Worm (Caenorhabditis elegans) whole organism, L4 larva: ENCODE data around the gene irld-27.

Experiments
- F26F4.8 ChIP-seq: fragments of 200-800 bp; sonication (Bioruptor generic); conservative IDR thresholded peaks from 2 replicates; pipeline ENCODE4 v1.3.6; 2022; ENCODE audit warnings: missing genetic modification characterization, missing compliant biosample characterization
- F37D6.2 ChIP-seq: sonication (generic microtip); optimal IDR thresholded peaks from 2 replicates; lab custom pipeline; 2016; ENCODE audit warnings: mild to moderate bottlenecking, missing genetic modification characterization, missing compliant biosample characterization
- T20F7.1 ChIP-seq: fragments of 200-800 bp; sonication (Bioruptor generic); optimal IDR thresholded peaks from 2 replicates; lab custom pipeline; 2018; ENCODE audit warnings: mild to moderate bottlenecking, missing genetic modification characterization, missing compliant biosample characterization
- Y5F2A.4 ChIP-seq: fragments of 200-800 bp; sonication (Bioruptor generic); optimal IDR thresholded peaks from 2 replicates; lab custom pipeline; 2018; ENCODE audit warnings: mild to moderate bottlenecking, missing genetic modification characterization, missing compliant biosample characterization
- arid-1 ChIP-seq: fragments of 200-800 bp; sonication (Bioruptor generic); conservative IDR thresholded peaks from 2 replicates; pipeline ENCODE4 v1.3.6; 2022; ENCODE audit warnings: missing genetic modification reagents, missing genetic modification characterization, missing compliant biosample characterization
- attf-4 ChIP-seq: sonication (generic microtip); optimal IDR thresholded peaks from 3 replicates; lab custom pipeline; 2017; ENCODE audit warnings: missing biosample characterization, missing genetic modification characterization
- ces-1 ChIP-seq: fragments of 150-350 bp; sonication (generic microtip); optimal IDR thresholded peaks from 4 replicates; lab custom pipeline; 2014; ENCODE audit warnings: missing biosample characterization, missing genetic modification reagents, missing genetic modification characterization
- cey-2 ChIP-seq: sonication (generic microtip); optimal IDR thresholded peaks from 3 replicates; lab custom pipeline; 2017; ENCODE audit warnings: missing genetic modification characterization, mild to moderate bottlenecking, missing compliant biosample characterization, antibody characterized with exemption, borderline replicate concordance; ENCODE audit not compliant: insufficient read depth
- daf-19 ChIP-seq: fragments of 200-800 bp; sonication (Bioruptor generic); conservative IDR thresholded peaks from 2 replicates; pipeline ENCODE4 v1.3.6; 2022; ENCODE audit warnings: missing genetic modification characterization, missing compliant biosample characterization
- daf-8 ChIP-seq: fragments of 200-800 bp; sonication (Bioruptor generic); IDR thresholded peaks from 2 replicates; pipeline ENCODE4 v1.3.6; 2022; ENCODE audit warnings: missing genetic modification characterization, missing compliant biosample characterization
- dpl-1 ChIP-seq: fragments of 150-350 bp; optimal IDR thresholded peaks from 2 replicates; lab custom pipeline; 2014; ENCODE audit warnings: missing biosample characterization, missing genetic modification reagents, missing genetic modification characterization
- duxl-1 ChIP-seq: sonication (generic microtip); optimal IDR thresholded peaks from 2 replicates; lab custom pipeline; 2016; ENCODE audit warnings: mild to moderate bottlenecking, missing genetic modification characterization, moderate library complexity, missing compliant biosample characterization; ENCODE audit not compliant: poor library complexity
- fkh-10 ChIP-seq: fragments of 150-350 bp; optimal IDR thresholded peaks from 2 replicates; lab custom pipeline; 2014; ENCODE audit warnings: missing biosample characterization, missing genetic modification reagents, missing genetic modification characterization
- gei-8 ChIP-seq: fragments of 200-800 bp; sonication (Bioruptor generic); optimal IDR thresholded peaks from 2 replicates; lab custom pipeline; 2018; ENCODE audit warnings: mild to moderate bottlenecking, missing genetic modification characterization, missing compliant biosample characterization
- hlh-30 ChIP-seq: sonication (generic microtip); optimal IDR thresholded peaks from 2 replicates; lab custom pipeline; 2017; ENCODE audit warnings: antibody characterized with exemption, mild to moderate bottlenecking, missing genetic modification characterization, missing compliant biosample characterization; ENCODE audit not compliant: insufficient read depth
- lin-29 ChIP-seq: fragments of 200-800 bp; sonication (Bioruptor generic); IDR thresholded peaks from 2 replicates; pipeline ENCODE4 v1.3.6; 2022; ENCODE audit warnings: missing genetic modification reagents, missing genetic modification characterization, missing compliant biosample characterization
- lin-38 ChIP-seq: fragments of 200-800 bp; sonication (Bioruptor generic); IDR thresholded peaks from 2 replicates; pipeline ENCODE4 v1.3.6; 2022; ENCODE audit warnings: missing genetic modification reagents, missing genetic modification characterization, missing compliant biosample characterization
- lir-3 ChIP-seq: sonication (generic microtip); optimal IDR thresholded peaks from 2 replicates; lab custom pipeline; 2016; ENCODE audit warnings: mild to moderate bottlenecking, missing genetic modification characterization, missing compliant biosample characterization
- mdl-1 ChIP-seq, 2 experiments: fragments of 150-350 bp in 1 of 2; sonication (generic microtip) in 1 of 2; optimal IDR thresholded peaks; 2 replicates each; lab custom pipeline; 2014 to 2017; ENCODE audit warnings: missing biosample characterization in 2 of 2, missing genetic modification characterization in 2 of 2
- nhr-237 ChIP-seq: sonication (generic microtip); optimal IDR thresholded peaks from 2 replicates; lab custom pipeline; 2017; ENCODE audit warnings: missing biosample characterization, missing genetic modification characterization
- nhr-48 ChIP-seq: sonication (generic microtip); optimal IDR thresholded peaks from 2 replicates; lab custom pipeline; 2016; ENCODE audit warnings: mild to moderate bottlenecking, missing genetic modification characterization, missing compliant biosample characterization
- nhr-77 ChIP-seq: fragments of 150-350 bp; optimal IDR thresholded peaks from 2 replicates; lab custom pipeline; 2014; ENCODE audit warnings: missing biosample characterization, missing genetic modification characterization
- pqm-1 ChIP-seq: sonication (generic microtip); optimal IDR thresholded peaks from 2 replicates; lab custom pipeline; 2017; ENCODE audit warnings: missing biosample characterization, missing genetic modification characterization
- skn-1 ChIP-seq: fragments of 150-350 bp; optimal IDR thresholded peaks from 2 replicates; lab custom pipeline; 2014; ENCODE audit warnings: missing biosample characterization, missing genetic modification characterization
- snpc-1.2 ChIP-seq: fragments of 200-800 bp; sonication (Bioruptor generic); IDR thresholded peaks from 2 replicates; pipeline ENCODE4 v1.3.6; 2022; ENCODE audit warnings: missing genetic modification reagents, missing genetic modification characterization, missing compliant biosample characterization
- tra-1 ChIP-seq: fragments of 200-800 bp; sonication (Bioruptor generic); IDR thresholded peaks from 2 replicates; pipeline ENCODE4 v1.3.6; 2022; ENCODE audit warnings: missing genetic modification reagents, missing genetic modification characterization, missing compliant biosample characterization
- unc-62 ChIP-seq, 3 experiments: fragments of 150-350 bp in 1 of 3; sonication (generic microtip); optimal IDR thresholded peaks in 2 of 3; peaks in 1 of 3; 1 replicate in 1 of 3; 2 replicates in 2 of 3; lab custom pipeline; 2014 to 2017; ENCODE audit warnings: missing biosample characterization in 3 of 3, missing genetic modification characterization in 3 of 3, missing genetic modification reagents in 3 of 3, missing genotype in 1 of 3
- zip-2 ChIP-seq: fragments of 150-350 bp; optimal IDR thresholded peaks from 2 replicates; lab custom pipeline; 2014; ENCODE audit warnings: missing biosample characterization, missing genetic modification characterization

Gene irld-27

DNA sequence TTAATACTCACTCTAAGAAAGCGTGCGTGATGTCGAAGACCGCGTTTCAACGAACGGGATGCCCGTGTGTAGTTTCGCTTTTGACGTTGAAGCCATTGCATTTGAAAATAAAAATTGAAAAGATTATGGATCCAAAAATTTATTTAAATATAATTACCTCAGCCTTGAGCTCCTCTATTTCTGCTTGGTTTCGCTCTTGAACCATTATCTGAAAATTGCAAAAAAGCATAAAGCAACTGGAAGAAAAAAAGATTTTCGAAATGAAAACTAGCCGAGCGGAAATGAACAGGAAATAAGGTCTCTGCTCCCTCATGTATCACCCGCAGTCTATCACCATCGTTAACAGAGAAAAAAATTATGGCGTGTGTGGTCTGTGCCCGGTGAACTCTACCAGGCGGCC is 35.0 kb downstream of the irld-27 start, which contains the start of gene Y49F6C.6:
Gene Y49F6C.6 (minus strand): TSS at position 101 of the 400 bp plus-strand sequence.
- TF ChIP-seq zip-2 (tag; lab: Kevin White, UChicago) (no peak), hlh-30 (tag; lab: Kevin White, UChicago) (no peak), ces-1 (GFP tag; lab: Kevin White, UChicago) (no peak), nhr-237 (tag; lab: Kevin White, UChicago) (no peak), Y5F2A.4 (GFP tag; lab: Kevin White, UChicago) (no peak), nhr-48 (tag; lab: Kevin White, UChicago) (no peak), cey-2 (tag; lab: Kevin White, UChicago) (no peak), pqm-1 (no peak)

DNA sequence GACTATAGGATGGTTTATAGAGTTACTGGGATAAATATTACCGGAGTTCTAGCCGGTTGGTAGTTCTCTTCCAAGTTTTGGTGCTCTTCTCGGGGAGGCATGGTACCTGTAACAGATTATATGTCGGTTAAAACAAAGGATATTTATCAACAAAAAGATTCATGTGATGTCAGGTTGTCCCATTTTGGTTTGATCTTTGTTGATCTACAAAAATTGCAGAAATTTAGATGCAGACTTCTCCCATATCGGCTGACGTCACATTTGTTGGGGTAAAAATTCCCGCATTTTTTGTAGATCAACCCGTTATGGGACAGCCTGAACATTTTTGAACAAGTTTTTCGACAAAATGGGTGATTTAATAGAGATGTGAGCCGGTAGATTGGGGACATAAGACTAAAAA is 36.0 kb downstream of the irld-27 start, which contains the start of gene Y49F6C.7:
Gene Y49F6C.7 (minus strand): TSS at position 101 of the 400 bp plus-strand sequence.
- TF ChIP-seq F37D6.2 (tag; lab: Kevin White, UChicago) = no peak
- TF ChIP-seq gei-8 (GFP tag; lab: Kevin White, UChicago) = no peak

DNA sequence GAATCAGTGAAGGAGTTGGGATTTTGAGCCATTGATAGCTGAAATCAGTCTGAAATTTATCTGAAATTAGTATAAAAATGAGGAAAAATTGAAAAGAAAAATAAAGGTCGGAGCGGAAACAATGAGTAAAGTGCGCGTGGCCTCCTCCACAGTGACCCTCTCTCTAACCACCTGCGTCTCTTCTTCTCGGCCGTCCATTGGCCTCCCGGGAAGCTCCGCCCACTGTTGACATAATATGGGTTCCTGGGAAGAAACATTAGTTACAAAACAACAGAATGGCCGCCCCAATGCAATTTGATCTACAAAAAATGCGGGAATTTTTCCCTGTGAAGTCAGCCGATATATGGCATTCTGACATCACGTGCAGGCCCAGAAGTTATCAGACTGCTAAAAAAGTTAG is 37.9 kb downstream of the irld-27 start, which contains the start of gene Y49F6C.8:
Gene Y49F6C.8 (minus strand): TSS at position 51 of the 400 bp plus-strand sequence.
- TF ChIP-seq duxl-1 (tag; lab: Kevin White, UChicago) (peak; percentile 97), F26F4.8 (GFP tag; lab: Robert Waterston, UW) (no peak), arid-1 (GFP tag; lab: Robert Waterston, UW) (no peak)
- TF ChIP-seq, all 104 proteins: peak for 1

DNA sequence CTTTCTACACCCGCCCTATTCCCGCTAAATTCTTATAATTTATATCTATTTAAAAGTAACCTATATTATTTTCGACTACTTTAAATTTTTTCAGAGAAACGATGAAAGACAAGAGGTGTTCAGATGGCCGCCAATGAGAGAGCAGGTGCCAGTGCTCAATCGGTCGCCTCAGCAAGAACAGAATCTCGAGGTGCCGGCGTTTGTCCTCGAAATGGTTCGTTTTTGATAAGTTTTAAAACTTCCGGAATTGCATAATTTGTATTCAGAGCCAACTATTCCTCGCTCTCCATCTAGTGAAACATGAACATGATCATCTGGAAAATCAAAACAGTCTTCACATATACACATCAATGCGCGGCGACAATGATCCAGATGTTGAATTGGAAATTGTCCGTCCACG is 38.9 kb downstream of the irld-27 start, which contains the start of gene bath-23:
Gene bath-23 (plus strand): TSS at position 301 of the 400 bp plus-strand sequence.
- no peak for TF ChIP-seq duxl-1 (tag; lab: Kevin White, UChicago)
- TF ChIP-seq T20F7.1 (GFP tag; lab: Kevin White, UChicago) = no peak
- TF ChIP-seq lin-29 = no peak
- no peak for TF ChIP-seq daf-19
- TF ChIP-seq lir-3 (tag; lab: Kevin White, UChicago) = no peak
- TF ChIP-seq tra-1 = no peak
- TF ChIP-seq nhr-48 (tag; lab: Kevin White, UChicago) = no peak
- TF ChIP-seq fkh-10 (GFP tag; lab: Kevin White, UChicago) = no peak

DNA sequence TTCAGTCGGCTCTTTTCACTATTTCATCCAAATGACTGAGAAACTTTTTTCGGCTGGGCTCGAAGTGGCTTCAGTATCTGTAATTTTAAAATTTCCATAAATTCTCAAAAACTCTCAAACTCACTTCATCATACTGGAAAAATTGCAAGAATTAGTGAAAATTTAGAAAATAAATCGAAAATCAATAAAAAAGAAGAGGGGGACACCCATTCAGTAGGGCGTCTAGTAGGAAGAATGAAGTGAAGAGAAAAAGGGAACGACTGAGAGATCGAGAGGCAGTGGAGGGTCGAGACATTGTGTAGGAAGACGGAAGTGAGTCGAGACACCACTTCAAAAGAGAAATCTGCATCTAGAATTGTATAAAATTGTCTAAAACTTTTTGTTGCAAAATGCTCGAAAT is 41.7 kb downstream of the irld-27 start:
- TF ChIP-seq dpl-1 (GFP tag; lab: Kevin White, UChicago) (no peak), lin-38 (GFP tag; lab: Robert Waterston, UW) (no peak), mdl-1 (tag; optimal IDR thresholded peaks at IDR 0.05; lab: Kevin White, UChicago) (no peak), attf-4 (tag; lab: Kevin White, UChicago) (no peak), skn-1 (tag; lab: Kevin White, UChicago) (no peak), daf-8 (GFP tag; lab: Robert Waterston, UW) (no peak)

DNA sequence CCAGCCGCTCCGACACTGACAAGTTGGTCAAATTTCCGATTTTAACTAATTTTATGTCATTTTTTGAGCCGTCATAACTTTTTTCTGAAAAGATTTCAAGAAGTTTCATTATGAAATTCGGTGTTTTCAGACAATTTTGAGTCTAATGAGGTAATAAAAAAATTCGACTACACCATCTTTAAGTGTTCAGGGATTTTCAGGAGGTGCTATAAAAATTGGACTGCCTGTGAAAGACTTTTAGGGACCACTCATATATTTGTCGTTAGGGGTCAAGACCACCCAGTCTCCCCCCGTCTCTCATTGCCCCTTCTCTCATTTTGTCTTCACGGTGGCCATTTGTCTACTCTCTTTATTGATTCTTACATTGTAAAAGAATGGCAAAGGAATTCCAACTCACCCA is 42.6 kb downstream of the irld-27 start, which contains the start of gene bath-10:
Gene bath-10 (plus strand): TSS at position 301 of the 400 bp plus-strand sequence.
- TF ChIP-seq nhr-77 (tag; lab: Kevin White, UChicago) (no peak), fkh-10 (GFP tag; lab: Kevin White, UChicago) (no peak)

DNA sequence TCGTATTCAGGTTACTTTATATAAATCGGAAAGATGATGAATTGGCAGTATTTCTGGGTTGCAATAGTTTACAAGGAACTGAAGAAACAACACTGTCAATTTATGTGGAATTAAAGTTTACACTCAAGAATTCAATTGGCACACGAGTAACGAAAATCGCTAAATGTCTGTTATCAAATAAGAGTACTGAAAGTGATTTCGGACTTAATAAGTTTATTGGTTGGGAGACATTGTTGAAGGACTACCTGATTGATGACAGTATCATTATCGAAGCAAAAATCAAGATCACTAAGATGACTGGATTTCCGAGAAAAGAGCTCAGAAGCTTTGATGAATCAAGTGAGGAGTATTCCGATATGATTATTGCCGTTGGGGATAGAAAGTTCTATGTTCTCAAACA is 43.2 kb downstream of the irld-27 start:
- TF ChIP-seq unc-62 (GFP tag; optimal IDR thresholded peaks at IDR 0.05 in 1 of 2; lab: Kevin White, UChicago) = peak in 1 of 2 experiments; percentile 92
- TF ChIP-seq unc-62 (tag; optimal IDR thresholded peaks at IDR 0.05; lab: Kevin White, UChicago) = no peak
- TF ChIP-seq snpc-1.2 (GFP tag; lab: Robert Waterston, UW) = no peak
